Fruit fly (Drosophila melanogaster) whole organism, larva: ENCODE results near the gene CG7381.

Experiments
- noc ChIP-seq: fragments of 200-800 bp; sonication (Bioruptor generic); optimal IDR thresholded peaks from 3 replicates; lab custom pipeline; 2019; ENCODE audit warnings: missing biosample characterization, mild to moderate bottlenecking, missing genetic modification characterization, moderate library complexity

Gene CG7381

dm6 chr3R:12977371-12978050 lies at the start of gene CG7381, which contains the start of gene CG7091:
CG7381 (minus strand) TSS chr3R:12977471.
CG7091 (plus strand) TSS chr3R:12978000.
- no peak for TF ChIP-seq noc (tag; lab: Kevin White, UChicago)

dm6 chr3R:13018995-13019394 lies 41.7 kb upstream of the CG7381 start:
- no peak for TF ChIP-seq noc (tag; lab: Kevin White, UChicago)

dm6 chr3R:13018284-13018900 lies 41.1 kb upstream of the CG7381 start:
- TF ChIP-seq noc (tag; lab: Kevin White, UChicago), result peak; percentile 45

dm6 chr3R:13017623-13018036 lies 40.4 kb upstream of the CG7381 start:
- TF ChIP-seq noc (tag; lab: Kevin White, UChicago), result no peak

dm6 chr3R:13015811-13016766 lies 38.8 kb upstream of the CG7381 start:
- peak; percentile 21 for TF ChIP-seq noc (tag; lab: Kevin White, UChicago)

dm6 chr3R:13015402-13015801 lies 38.1 kb upstream of the CG7381 start:
- no peak for TF ChIP-seq noc (tag; lab: Kevin White, UChicago)

- peak; percentile 31 for TF ChIP-seq noc (tag; lab: Kevin White, UChicago)
Observed at dm6 chr3R:13014168-13014881, 37.1 kb upstream of the CG7381 start.

- TF ChIP-seq noc (tag; lab: Kevin White, UChicago), result no peak
Observed at dm6 chr3R:13012990-13013389, 35.7 kb upstream of the CG7381 start.

- peak; percentile 76 for TF ChIP-seq noc (tag; lab: Kevin White, UChicago)
Observed at dm6 chr3R:13012351-13012750, 35.1 kb upstream of the CG7381 start.

- no peak for TF ChIP-seq noc (tag; lab: Kevin White, UChicago)
Observed at dm6 chr3R:13011621-13011963, 34.3 kb upstream of the CG7381 start, which contains the start of gene CtBP. CtBP (plus strand) TSS chr3R:13011649.

- TF ChIP-seq noc (tag; lab: Kevin White, UChicago), result no peak
Observed at dm6 chr3R:13010905-13011620, 33.8 kb upstream of the CG7381 start, which contains the start of gene CG8031. CG8031 (minus strand) TSS chr3R:13011310.

- no peak for TF ChIP-seq noc (tag; lab: Kevin White, UChicago)
Observed at dm6 chr3R:13009595-13009994, 32.3 kb upstream of the CG7381 start, which contains the start of gene CG11656. CG11656 (plus strand) TSS chr3R:13009895.

dm6 chr3R:12998234-12998591 lies 20.9 kb upstream of the CG7381 start:
- TF ChIP-seq noc (tag; lab: Kevin White, UChicago), result no peak

dm6 chr3R:12997550-12998233 lies 20.4 kb upstream of the CG7381 start, which contains the start of the genes CG17327, CG44194 and CG7518:
CG17327 (minus strand) TSS chr3R:12997726.
CG44194 (minus strand) TSS chr3R:12997726.
CG7518 (plus strand) TSS chr3R:12998089.
- TF ChIP-seq noc (tag; lab: Kevin White, UChicago), result no peak
